Fruit fly (Drosophila melanogaster): ENCODE measurements around the gene Naxe.

dm6 chrX:10067528-10067927 is 18.4 kb downstream of the Naxe start:
- TF ChIP-seq CG1620 (GFP tag; optimal IDR thresholded peaks at IDR 0.05): no peak
- TF ChIP-seq Crg-1 (GFP tag; optimal IDR thresholded peaks at IDR 0.05): no peak
- no peak for TF ChIP-seq toe (GFP tag; optimal IDR thresholded peaks at IDR 0.05)
- TF ChIP-seq CG5204 (GFP tag; optimal IDR thresholded peaks at IDR 0.05): no peak
